Worm (Caenorhabditis elegans): ENCODE data around the gene ins-5.

ins-5 gene

ce11 chrII:6020353-6020752 is 23.0 kb downstream of the ins-5 start, which contains the start of gene ZK84.1:
ZK84.1 (plus strand) TSS chrII:6020653.
- TF ChIP-seq R02D3.7 (tag; optimal IDR thresholded peaks at IDR 0.05) (no peak), nhr-12 (tag; optimal IDR thresholded peaks at IDR 0.05) (no peak), ztf-4 (tag; optimal IDR thresholded peaks at IDR 0.05) (no peak), ZK546.5 (tag; optimal IDR thresholded peaks at IDR 0.05) (no peak), gmeb-1 (tag; optimal IDR thresholded peaks at IDR 0.05) (no peak), unc-55 (GFP tag; optimal IDR thresholded peaks at IDR 0.05) (no peak), elt-3 (tag; optimal IDR thresholded peaks at IDR 0.05) (no peak), lsy-2 (tag; optimal IDR thresholded peaks at IDR 0.05) (no peak), aly-2 (tag; optimal IDR thresholded peaks at IDR 0.05) (no peak), peb-1 (tag; optimal IDR thresholded peaks at IDR 0.05) (no peak), lin-39 (tag; optimal IDR thresholded peaks at IDR 0.05) (no peak), elt-1 (tag; optimal IDR thresholded peaks at IDR 0.05) (no peak), unc-62 (GFP tag; optimal IDR thresholded peaks at IDR 0.05) (no peak), sma-3 (GFP tag; optimal IDR thresholded peaks at IDR 0.05) (no peak), nhr-21 (tag; optimal IDR thresholded peaks at IDR 0.05) (no peak), ceh-82 (tag; optimal IDR thresholded peaks at IDR 0.05) (no peak), skn-1 (tag; optimal IDR thresholded peaks at IDR 0.05) (no peak), blmp-1 (tag; optimal IDR thresholded peaks at IDR 0.05; ENCODE audit: insufficient read depth) (no peak), ama-1 (optimal IDR thresholded peaks at IDR 0.05) (no peak)

ce11 chrII:6022596-6022995 is 25.2 kb downstream of the ins-5 start:
- TF ChIP-seq crh-2 (tag; optimal IDR thresholded peaks at IDR 0.05) (no peak), sem-4 (tag; optimal IDR thresholded peaks at IDR 0.05) (no peak), lsy-2 (tag; optimal IDR thresholded peaks at IDR 0.05) (no peak), nhr-25 (tag; optimal IDR thresholded peaks at IDR 0.05) (no peak), aly-2 (tag; optimal IDR thresholded peaks at IDR 0.05) (no peak), ceh-16 (tag; optimal IDR thresholded peaks at IDR 0.05) (no peak), ztf-1 (GFP tag; conservative IDR thresholded peaks at IDR 0.05) (no peak), nhr-11 (tag; optimal IDR thresholded peaks at IDR 0.05) (no peak), lin-13 (GFP tag; optimal IDR thresholded peaks at IDR 0.05) (no peak)

- TF ChIP-seq C34F6.9 (tag; optimal IDR thresholded peaks at IDR 0.05) (no peak), ceh-82 (tag; optimal IDR thresholded peaks at IDR 0.05) (no peak), sma-3 (GFP tag; optimal IDR thresholded peaks at IDR 0.05) (no peak), nhr-129 (tag; optimal IDR thresholded peaks at IDR 0.05) (no peak), ama-1 (optimal IDR thresholded peaks at IDR 0.05) (no peak), aly-2 (tag; optimal IDR thresholded peaks at IDR 0.05) (no peak), nhr-11 (tag; optimal IDR thresholded peaks at IDR 0.05) (no peak), nhr-77 (tag; optimal IDR thresholded peaks at IDR 0.05) (no peak), unc-55 (GFP tag; optimal IDR thresholded peaks at IDR 0.05) (no peak), elt-3 (tag; optimal IDR thresholded peaks at IDR 0.05) (no peak), elt-1 (tag; optimal IDR thresholded peaks at IDR 0.05) (no peak), lsy-2 (tag; optimal IDR thresholded peaks at IDR 0.05) (no peak), nhr-10 (tag; optimal IDR thresholded peaks at IDR 0.05) (no peak), ZK546.5 (tag; optimal IDR thresholded peaks at IDR 0.05) (no peak)
Observed at ce11 chrII:6024879-6025278, 27.5 kb downstream of the ins-5 start, which contains the start of gene R12C12.9. R12C12.9 (minus strand) TSS chrII:6024979.

- peak; percentile 3 for TF ChIP-seq F13H6.1 (tag; optimal IDR thresholded peaks at IDR 0.05)
- peak; percentile 16 for TF ChIP-seq crh-2 (tag; optimal IDR thresholded peaks at IDR 0.05)
- peak; percentile 37 for TF ChIP-seq fos-1 (tag; optimal IDR thresholded peaks at IDR 0.05)
- peak; percentile 7 for TF ChIP-seq nhr-129 (tag; optimal IDR thresholded peaks at IDR 0.05)
- no peak for TF ChIP-seq lin-11 (tag; optimal IDR thresholded peaks at IDR 0.05)
Observed at ce11 chrII:6025647-6026046, 28.3 kb downstream of the ins-5 start.

ce11 chrII:6026646-6027045 is 29.3 kb downstream of the ins-5 start:
- TF ChIP-seq fos-1 (tag; optimal IDR thresholded peaks at IDR 0.05) = peak; percentile 99
- TF ChIP-seq crh-2 (tag; optimal IDR thresholded peaks at IDR 0.05) = peak; percentile 86
- peak in 1 of 2 experiments; percentile 56 for TF ChIP-seq lsy-2 (tag; optimal IDR thresholded peaks at IDR 0.05)
- peak; percentile 13 for TF ChIP-seq egl-27 (tag; optimal IDR thresholded peaks at IDR 0.05)
- no peak for TF ChIP-seq blmp-1 (tag; optimal IDR thresholded peaks at IDR 0.05; ENCODE audit: insufficient read depth)
- peak; percentile 89 for TF ChIP-seq skn-1 (tag; optimal IDR thresholded peaks at IDR 0.05)
- TF ChIP-seq gmeb-1 (tag; optimal IDR thresholded peaks at IDR 0.05) = peak; percentile 74
- peak; percentile 78 for TF ChIP-seq F13H6.1 (tag; optimal IDR thresholded peaks at IDR 0.05)
- TF ChIP-seq unc-62 (GFP tag; optimal IDR thresholded peaks at IDR 0.05) = no peak
- TF ChIP-seq sma-3 (GFP tag; optimal IDR thresholded peaks at IDR 0.05) = peak; percentile 61
- TF ChIP-seq elt-3 (tag; optimal IDR thresholded peaks at IDR 0.05) = no peak
- TF ChIP-seq lin-13 (GFP tag; optimal IDR thresholded peaks at IDR 0.05) = peak; percentile 28
- peak; percentile 84 for TF ChIP-seq sma-9 (GFP tag; optimal IDR thresholded peaks at IDR 0.05)
- TF ChIP-seq sma-9 (tag; optimal IDR thresholded peaks at IDR 0.05) = no peak
- no peak for TF ChIP-seq lin-11 (tag; optimal IDR thresholded peaks at IDR 0.05)

Measured in whole organism, L2 larva.